Fruit fly (Drosophila melanogaster): Measurements from ENCODE around the gene snRNP-U1-70K.

DNA sequence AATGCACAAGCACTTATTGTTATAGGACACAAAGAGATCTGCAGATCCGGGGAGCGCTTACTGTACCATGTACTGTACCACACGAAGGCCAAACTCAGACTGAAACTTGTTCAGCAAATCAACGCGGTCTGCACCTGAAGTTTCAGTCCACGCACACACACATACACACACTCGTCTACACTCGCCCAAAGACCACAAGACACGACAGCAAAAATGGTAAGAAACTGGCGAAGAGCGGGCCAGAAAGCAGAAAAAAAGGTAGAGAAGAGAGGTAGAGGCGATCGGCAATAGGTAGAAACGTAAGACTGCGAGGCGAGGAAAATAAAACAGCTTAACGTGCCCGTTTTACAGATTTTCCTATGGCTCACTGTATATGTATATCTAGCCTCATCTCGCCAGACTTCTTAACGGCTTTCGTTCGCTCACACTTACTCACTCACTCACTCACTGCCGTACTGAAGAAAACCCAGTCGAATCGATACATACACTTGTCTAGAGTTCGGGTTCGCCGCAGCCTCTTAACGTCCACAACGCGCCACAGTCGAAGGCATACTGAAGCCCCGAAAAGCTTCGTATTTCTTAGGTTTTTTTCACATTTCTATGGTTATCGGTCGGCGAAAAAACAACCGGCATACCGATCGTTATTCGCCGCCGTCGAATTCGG lies 38.4 kb upstream of the snRNP-U1-70K start, which contains the start of gene uif:
- TF ChIP-seq CTCF (optimal IDR thresholded peaks at IDR 0.05) (no peak), CG8478 (optimal IDR thresholded peaks at IDR 0.05) (no peak)
